Fruit fly (Drosophila melanogaster): ENCODE measurements around the gene Gr93c.

DNA sequence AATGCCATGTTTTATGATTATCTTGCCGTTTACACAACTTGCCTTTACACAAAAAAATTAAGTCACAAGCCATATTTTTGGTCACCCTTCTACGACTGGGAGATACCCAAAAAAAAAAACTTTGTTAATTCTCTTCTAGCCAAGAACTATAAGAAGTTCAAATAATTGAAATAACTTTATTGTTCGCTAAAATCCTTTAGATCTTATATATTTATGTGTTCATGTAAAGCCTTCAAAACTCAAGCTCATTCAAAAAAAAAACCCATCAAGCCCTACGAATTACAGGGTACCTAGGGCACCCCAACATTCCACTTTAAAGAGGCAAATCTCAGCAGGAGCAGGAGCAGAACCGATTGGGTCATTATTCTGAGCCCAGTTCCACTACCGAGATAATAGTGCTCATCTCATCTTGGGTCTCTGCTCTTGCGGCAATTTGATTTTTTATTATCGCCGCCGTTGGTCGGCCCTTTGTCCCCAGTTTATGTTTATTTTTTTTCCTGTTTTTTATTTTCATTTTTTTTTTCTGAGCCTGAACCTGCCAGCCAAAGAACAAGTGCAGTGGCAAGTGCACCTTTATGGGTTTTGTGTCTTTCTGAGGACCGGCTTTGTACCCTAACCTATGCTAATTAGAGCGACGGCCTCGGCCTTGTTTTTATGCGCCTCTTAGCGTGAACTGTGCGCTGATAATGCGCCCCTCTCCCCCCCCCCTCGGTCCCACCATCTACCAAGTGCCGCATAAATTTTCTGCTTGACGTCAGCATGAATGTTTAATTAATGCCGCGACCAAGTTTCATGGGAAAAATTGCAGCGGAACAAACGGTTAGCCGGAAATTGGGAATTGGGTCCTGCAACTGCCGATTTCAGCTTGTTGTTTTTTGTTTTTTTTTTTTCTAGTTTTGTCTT lies 3.3 kb downstream of the Gr93c start:
- TF ChIP-seq CTCF (optimal IDR thresholded peaks at IDR 0.05) = no peak
- TF ChIP-seq CG8478 (optimal IDR thresholded peaks at IDR 0.05) = no peak
